Fruit fly (Drosophila melanogaster) whole organism, embryonic: ENCODE results near the gene usp.

ENCODE experiments used
- ATbp ChIP-seq: fragments of 200-800 bp; sonication (Bioruptor generic); optimal IDR thresholded peaks from 2 replicates; lab custom pipeline; 2017; ENCODE audit warnings: missing biosample characterization, mild to moderate bottlenecking, missing genetic modification characterization, missing genetic modification reagents
- Antp ChIP-seq: fragments of 200-800 bp; sonication (Bioruptor generic); optimal IDR thresholded peaks from 3 replicates; lab custom pipeline; 2016; ENCODE audit warnings: missing biosample characterization, missing genetic modification characterization
- CG10147 ChIP-seq: fragments of 200-800 bp; sonication (Bioruptor generic); optimal IDR thresholded peaks from 2 replicates; lab custom pipeline; 2019; ENCODE audit warnings: missing biosample characterization, mild to moderate bottlenecking, missing genetic modification characterization, moderate library complexity
- CG11085 ChIP-seq: fragments of 200-800 bp; sonication (Bioruptor generic); IDR thresholded peaks from 2 replicates; pipeline ENCODE4 v1.3.6; 2022; ENCODE audit warnings: missing biosample characterization, missing genetic modification characterization
- CG12155 ChIP-seq: fragments of 200-800 bp; sonication (Bioruptor generic); optimal IDR thresholded peaks from 3 replicates; lab custom pipeline; 2016; ENCODE audit warnings: missing biosample characterization, missing genetic modification characterization
- CG1233 ChIP-seq: fragments of 200-800 bp; sonication (Bioruptor generic); optimal IDR thresholded peaks from 4 replicates; lab custom pipeline; 2018; ENCODE audit warnings: missing biosample characterization, mild to moderate bottlenecking, missing genetic modification characterization
- CG13287 ChIP-seq: fragments of 200-800 bp; sonication (Bioruptor generic); IDR thresholded peaks from 2 replicates; pipeline ENCODE4 v1.3.6; 2022; ENCODE audit warnings: missing biosample characterization, missing genetic modification characterization; ENCODE audit not compliant: partially characterized antibody
- CG13624 ChIP-seq: fragments of 200-800 bp; sonication (Bioruptor generic); optimal IDR thresholded peaks from 2 replicates; lab custom pipeline; 2016; ENCODE audit warnings: missing biosample characterization, missing genetic modification characterization
- CG16779 ChIP-seq: fragments of 200-800 bp; sonication (Bioruptor generic); IDR thresholded peaks from 2 replicates; pipeline ENCODE4 v1.3.6; 2022; ENCODE audit warnings: missing biosample characterization, missing genetic modification characterization
- CG17912 ChIP-seq: fragments of 200-800 bp; sonication (Bioruptor generic); optimal IDR thresholded peaks from 2 replicates; lab custom pipeline; 2018; ENCODE audit warnings: missing biosample characterization, mild to moderate bottlenecking, missing genetic modification characterization
- CG18011 ChIP-seq: fragments of 200-800 bp; sonication (Bioruptor generic); optimal IDR thresholded peaks from 2 replicates; lab custom pipeline; 2017; ENCODE audit warnings: missing biosample characterization, missing genetic modification characterization, mild to moderate bottlenecking, moderate library complexity, missing genotype
- CG2116 ChIP-seq: fragments of 200-800 bp; sonication (Bioruptor generic); optimal IDR thresholded peaks from 3 replicates; lab custom pipeline; 2018; ENCODE audit warnings: missing biosample characterization, mild to moderate bottlenecking, missing genetic modification characterization
- CG30431 ChIP-seq: fragments of 200-800 bp; sonication (Bioruptor generic); optimal IDR thresholded peaks from 2 replicates; lab custom pipeline; 2017; ENCODE audit warnings: missing biosample characterization, missing genetic modification characterization
- CG33557 ChIP-seq: fragments of 200-800 bp; sonication (Bioruptor generic); optimal IDR thresholded peaks from 2 replicates; lab custom pipeline; 2019; ENCODE audit warnings: missing biosample characterization, mild to moderate bottlenecking, missing genetic modification characterization, moderate library complexity
- CG34376 ChIP-seq: fragments of 200-800 bp; sonication (Bioruptor generic); optimal IDR thresholded peaks from 2 replicates; lab custom pipeline; 2018; ENCODE audit warnings: missing biosample characterization, mild to moderate bottlenecking, missing genetic modification characterization
- CG43689 ChIP-seq: fragments of 200-800 bp; sonication (Bioruptor generic); IDR thresholded peaks from 2 replicates; pipeline ENCODE4 v1.3.6; 2022; ENCODE audit warnings: missing biosample characterization, missing genetic modification characterization
- CG4707 ChIP-seq: fragments of 200-800 bp; sonication (Bioruptor generic); optimal IDR thresholded peaks from 2 replicates; lab custom pipeline; 2018; ENCODE audit warnings: missing biosample characterization, mild to moderate bottlenecking, missing genetic modification characterization, moderate library complexity
- CG4854 ChIP-seq: fragments of 200-800 bp; sonication (Bioruptor generic); optimal IDR thresholded peaks from 2 replicates; lab custom pipeline; 2016; ENCODE audit warnings: missing biosample characterization, missing genetic modification characterization, inconsistent platforms
- CG5180 ChIP-seq: fragments of 200-800 bp; sonication (Bioruptor generic); optimal IDR thresholded peaks from 3 replicates; lab custom pipeline; 2017; ENCODE audit warnings: missing biosample characterization, missing genetic modification characterization, mild to moderate bottlenecking, moderate library complexity, missing genetic modification reagents
- CG8388 ChIP-seq: fragments of 200-800 bp; sonication (Bioruptor generic); optimal IDR thresholded peaks from 2 replicates; lab custom pipeline; 2019; ENCODE audit warnings: missing biosample characterization, mild to moderate bottlenecking, missing genetic modification characterization, moderate library complexity
- CG9727 ChIP-seq: fragments of 200-800 bp; sonication (Bioruptor generic); optimal IDR thresholded peaks from 3 replicates; lab custom pipeline; 2017; ENCODE audit warnings: missing biosample characterization, mild to moderate bottlenecking, missing genetic modification characterization
- D19B ChIP-seq: fragments of 200-800 bp; sonication (Bioruptor generic); optimal IDR thresholded peaks from 2 replicates; lab custom pipeline; 2017; ENCODE audit warnings: missing biosample characterization, mild to moderate bottlenecking, missing genetic modification characterization
- Dek ChIP-seq: fragments of 200-800 bp; sonication (Bioruptor generic); optimal IDR thresholded peaks from 3 replicates; lab custom pipeline; 2019; ENCODE audit warnings: missing biosample characterization, mild to moderate bottlenecking, missing genetic modification characterization, moderate library complexity
- Dp ChIP-seq: fragments of 200-800 bp; sonication (Bioruptor generic); optimal IDR thresholded peaks from 2 replicates; lab custom pipeline; 2018; ENCODE audit warnings: missing biosample characterization, mild to moderate bottlenecking, missing genetic modification characterization, moderate library complexity
- Gug ChIP-seq: fragments of 200-800 bp; sonication (Bioruptor generic); IDR thresholded peaks from 4 replicates; pipeline ENCODE4 v1.3.6; 2022; ENCODE audit warnings: missing biosample characterization, missing genetic modification characterization
- HLHmδ ChIP-seq: fragments of 200-800 bp; sonication (Bioruptor generic); optimal IDR thresholded peaks from 2 replicates; lab custom pipeline; 2018; ENCODE audit warnings: missing biosample characterization, mild to moderate bottlenecking, missing genetic modification characterization, moderate library complexity
- Jarid2 ChIP-seq: fragments of 200-800 bp; sonication (Bioruptor generic); optimal IDR thresholded peaks from 3 replicates; lab custom pipeline; 2017; ENCODE audit warnings: mild to moderate bottlenecking, missing biosample characterization, missing genetic modification reagents, missing genetic modification characterization
- Lpt ChIP-seq: fragments of >200 bp; optimal IDR thresholded peaks from 2 replicates; lab custom pipeline; 2018; ENCODE audit warnings: missing biosample characterization, missing genetic modification characterization
- Nf-YB ChIP-seq: fragments of 200-800 bp; sonication (Bioruptor generic); optimal IDR thresholded peaks from 3 replicates; lab custom pipeline; 2019; ENCODE audit warnings: missing biosample characterization, mild to moderate bottlenecking, missing genetic modification characterization, moderate library complexity
- Optix ChIP-seq: fragments of 200-800 bp; sonication (Bioruptor generic); IDR thresholded peaks from 3 replicates; pipeline ENCODE4 v1.3.6; 2022; ENCODE audit warnings: missing biosample characterization, missing genetic modification characterization
- Rx ChIP-seq: fragments of 200-800 bp; sonication (Bioruptor generic); IDR thresholded peaks from 2 replicates; pipeline ENCODE4 v1.3.6; 2022; ENCODE audit warnings: missing biosample characterization, missing genetic modification characterization
- Sox100B ChIP-seq: fragments of 200-800 bp; sonication (Bioruptor generic); optimal IDR thresholded peaks from 3 replicates; lab custom pipeline; 2018; ENCODE audit warnings: missing biosample characterization, mild to moderate bottlenecking, missing genetic modification characterization
- br ChIP-seq: fragments of >200 bp; optimal IDR thresholded peaks from 2 replicates; lab custom pipeline; 2017
- chif ChIP-seq, 2 experiments: fragments of 200-800 bp; sonication (Bioruptor generic); optimal IDR thresholded peaks; 3 replicates each; lab custom pipeline; 2016; ENCODE audit warnings: missing biosample characterization in 2 of 2, missing genetic modification characterization in 2 of 2
- dpn ChIP-seq, 2 experiments: fragments of 200-800 bp; sonication (Bioruptor generic); optimal IDR thresholded peaks; 3 replicates each; lab custom pipeline; 2016; ENCODE audit warnings: missing biosample characterization in 2 of 2, missing genetic modification characterization in 2 of 2
- en ChIP-seq: fragments of 200-800 bp; sonication (Bioruptor generic); optimal IDR thresholded peaks from 2 replicates; lab custom pipeline; 2016; ENCODE audit warnings: missing biosample characterization, missing genetic modification characterization
- esg ChIP-seq: fragments of 200-800 bp; sonication (Bioruptor generic); conservative IDR thresholded peaks from 2 replicates; pipeline ENCODE4 v1.3.6; 2022; ENCODE audit warnings: missing biosample characterization, missing genetic modification characterization
- fru ChIP-seq: fragments of >200 bp; optimal IDR thresholded peaks from 2 replicates; lab custom pipeline; 2017
- gce ChIP-seq: fragments of 200-800 bp; sonication (Bioruptor generic); IDR thresholded peaks from 3 replicates; pipeline ENCODE4 v1.3.6; 2022; ENCODE audit warnings: missing biosample characterization, missing genetic modification characterization
- gcm ChIP-seq: fragments of 200-800 bp; sonication (Bioruptor generic); optimal IDR thresholded peaks from 2 replicates; lab custom pipeline; 2019; ENCODE audit warnings: missing biosample characterization, mild to moderate bottlenecking, missing genetic modification characterization, moderate library complexity
- grau ChIP-seq: fragments of 200-800 bp; optimal IDR thresholded peaks from 3 replicates; lab custom pipeline; 2019; ENCODE audit warnings: missing biosample characterization, mild to moderate bottlenecking, missing genetic modification characterization, moderate library complexity
- gsb-n ChIP-seq: fragments of 200-800 bp; sonication (Bioruptor generic); optimal IDR thresholded peaks from 3 replicates; lab custom pipeline; 2018; ENCODE audit warnings: missing biosample characterization, mild to moderate bottlenecking, missing genetic modification characterization
- gt ChIP-seq: fragments of 200-800 bp; sonication (Bioruptor generic); IDR thresholded peaks from 2 replicates; pipeline ENCODE4 v1.3.6; 2022; ENCODE audit warnings: missing biosample characterization, missing genetic modification characterization
- jigr1 ChIP-seq: fragments of 200-800 bp; sonication (Bioruptor generic); IDR thresholded peaks from 3 replicates; pipeline ENCODE4 v1.3.6; 2022; ENCODE audit warnings: missing biosample characterization, missing genetic modification characterization
- prd ChIP-seq, 3 experiments: fragments of >200 bp in 2 of 3; fragments of 200-800 bp in 1 of 3; sonication (Bioruptor generic) in 1 of 3; optimal IDR thresholded peaks in 2 of 3; IDR thresholded peaks in 1 of 3; 2 replicates in 2 of 3; 3 replicates in 1 of 3; pipeline versions ENCODE4 v1.3.6 to Lab custom; 2017 to 2022; ENCODE audit warnings: missing biosample characterization in 1 of 3, missing genetic modification characterization in 1 of 3
- seq ChIP-seq: fragments of 200-800 bp; sonication (Bioruptor generic); IDR thresholded peaks from 2 replicates; pipeline ENCODE4 v1.3.6; 2022; ENCODE audit warnings: missing biosample characterization, missing genetic modification characterization
- ssp ChIP-seq: fragments of 200-800 bp; sonication (Bioruptor generic); IDR thresholded peaks from 2 replicates; pipeline ENCODE4 v1.3.6; 2022; ENCODE audit warnings: missing biosample characterization, missing genetic modification characterization
- trh ChIP-seq: fragments of 200-800 bp; sonication (Bioruptor generic); optimal IDR thresholded peaks from 2 replicates; lab custom pipeline; 2016; ENCODE audit warnings: missing biosample characterization, missing genetic modification characterization
- unc-4 ChIP-seq: fragments of 200-800 bp; sonication (Bioruptor generic); IDR thresholded peaks from 2 replicates; pipeline ENCODE4 v1.3.6; 2022; ENCODE audit warnings: missing biosample characterization, missing genetic modification characterization; ENCODE audit not compliant: partially characterized antibody

usp gene

DNA sequence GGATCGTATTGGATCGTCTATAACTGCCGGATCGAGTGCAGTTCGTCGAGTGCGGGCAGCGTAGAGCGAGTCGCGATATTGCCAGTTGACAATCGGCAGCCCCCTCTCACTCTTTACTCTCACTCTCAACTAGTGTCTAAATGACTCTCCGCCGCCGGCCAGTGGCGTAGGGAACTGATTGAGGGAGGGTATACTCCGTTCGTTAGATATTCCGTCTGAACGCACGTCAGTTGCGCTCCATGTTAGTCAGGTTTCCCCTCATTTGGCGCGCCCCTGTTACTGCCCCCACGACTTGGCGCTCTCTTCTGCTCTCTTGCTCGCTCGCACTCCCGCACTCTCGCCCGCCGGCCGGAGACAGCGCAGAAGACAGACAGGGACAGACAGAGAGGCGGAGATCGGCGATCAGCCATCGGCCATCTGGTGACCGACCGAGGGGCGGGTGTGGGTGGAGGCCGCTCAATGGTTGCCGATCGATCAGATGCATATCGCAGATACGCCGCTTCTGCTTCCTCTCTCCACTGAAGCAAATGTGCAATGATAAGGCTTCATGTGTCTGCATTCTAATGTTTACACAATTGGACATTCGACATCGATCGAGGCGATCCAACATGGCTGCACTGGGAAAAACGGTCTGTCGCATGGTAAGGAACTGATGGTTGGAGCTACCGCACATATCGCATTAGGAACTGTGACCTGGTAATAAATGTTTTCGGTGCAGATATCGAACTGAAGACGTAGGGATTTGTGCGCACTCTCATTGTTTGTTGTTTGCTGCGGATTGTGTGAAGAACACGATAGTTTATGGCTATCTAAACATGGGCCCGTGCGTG is 8.2 kb upstream of the usp start, which contains the start of gene moody (continued):
- peak; percentile 94 for TF ChIP-seq gcm (GFP tag; lab: Kevin White, UChicago)
- TF ChIP-seq Dp (GFP tag; lab: Kevin White, UChicago) = peak; percentile 34
- peak; percentile 63 for TF ChIP-seq CG2116 (GFP tag; lab: Kevin White, UChicago)
- TF ChIP-seq CG34376 (GFP tag; lab: Kevin White, UChicago) = peak; percentile 99
- TF ChIP-seq Gug (GFP tag; lab: Robert Waterston, UW) = peak; percentile 100
- no peak for TF ChIP-seq fru (lab: Kevin White, UChicago)
- TF ChIP-seq D19B (GFP tag; lab: Kevin White, UChicago) = peak; percentile 92
- peak; percentile 86 for TF ChIP-seq CG33557 (GFP tag; lab: Kevin White, UChicago)
- peak; percentile 95 for TF ChIP-seq grau
- peak; percentile 90 for TF ChIP-seq CG18011 (GFP tag; lab: Kevin White, UChicago)
- TF ChIP-seq CG1233 (GFP tag; lab: Kevin White, UChicago) = peak; percentile 94
- TF ChIP-seq seq (GFP tag; lab: Robert Waterston, UW) = peak; percentile 96
- peak; percentile 78 for TF ChIP-seq Nf-YB
- peak; percentile 99 for TF ChIP-seq Antp (GFP tag; lab: Kevin White, UChicago)
- peak; percentile 97 for TF ChIP-seq gce
- TF ChIP-seq CG9727 (GFP tag; lab: Kevin White, UChicago) = peak; percentile 91
- TF ChIP-seq Jarid2 = peak; percentile 83
- peak; percentile 99 for TF ChIP-seq CG16779 (GFP tag; lab: Robert Waterston, UW)
- peak; percentile 98 for TF ChIP-seq Rx (GFP tag; lab: Robert Waterston, UW)
- TF ChIP-seq Dek (tag; lab: Kevin White, UChicago) = peak; percentile 97
- peak; percentile 95 for TF ChIP-seq esg (GFP tag; lab: Robert Waterston, UW)
- no peak for TF ChIP-seq Lpt
- peak; percentile 97 for TF ChIP-seq CG43689 (GFP tag; lab: Robert Waterston, UW)
- peak; percentile 92 for TF ChIP-seq ssp
- TF ChIP-seq CG11085 = peak; percentile 98
- peak; percentile 94 for TF ChIP-seq gt
- TF ChIP-seq unc-4 (GFP tag; lab: Robert Waterston, UW) = peak; percentile 58
- TF ChIP-seq en = peak; percentile 97
- TF ChIP-seq HLHmδ (GFP tag; lab: Kevin White, UChicago) = peak; percentile 97
- peak; percentile 97 for TF ChIP-seq CG12155 (GFP tag; lab: Kevin White, UChicago)
- peak; percentile 65; the same call in 1 of the 2 replicates for TF ChIP-seq CG13287 (GFP tag; lab: Robert Waterston, UW)
- TF ChIP-seq jigr1 (GFP tag; lab: Robert Waterston, UW) = peak; percentile 92
- TF ChIP-seq Sox100B (GFP tag; lab: Kevin White, UChicago) = peak; percentile 83
- TF ChIP-seq CG13624 (GFP tag; lab: Kevin White, UChicago) = peak; percentile 98
- no peak for TF ChIP-seq br
- peak; percentile 95 for TF ChIP-seq CG30431
- peak; percentile 92 for TF ChIP-seq CG4854 (GFP tag; lab: Kevin White, UChicago)
- TF ChIP-seq Optix = peak; percentile 97
- TF ChIP-seq prd (optimal IDR thresholded peaks at IDR 0.05; lab: Kevin White, UChicago) = no peak
- peak; percentile 99 for TF ChIP-seq prd (GFP tag; IDR thresholded peaks at IDR 0.05; lab: Robert Waterston, UW)
- peak; percentile 85 for TF ChIP-seq gsb-n
- TF ChIP-seq CG10147 (GFP tag; lab: Kevin White, UChicago) = peak; percentile 90
- peak; percentile 96 for TF ChIP-seq CG17912
- TF ChIP-seq chif (GFP tag; optimal IDR thresholded peaks at IDR 0.05; lab: Kevin White, UChicago) = peak; percentile 96 to 97
- TF ChIP-seq dpn (GFP tag; optimal IDR thresholded peaks at IDR 0.05; lab: Kevin White, UChicago) = peak; percentile 98 to 99
- peak; percentile 96 for TF ChIP-seq ATbp (GFP tag; lab: Kevin White, UChicago)
- TF ChIP-seq trh (GFP tag; lab: Kevin White, UChicago) = peak; percentile 78
- peak; percentile 89 for TF ChIP-seq CG5180 (GFP tag; lab: Kevin White, UChicago)
- peak; percentile 87 for TF ChIP-seq CG4707
- TF ChIP-seq CG8388 = peak; percentile 86
